Worm (Caenorhabditis elegans): ENCODE results near the gene T24E12.1.

- no peak for TF ChIP-seq xbp-1 (tag; optimal IDR thresholded peaks at IDR 0.05)
- no peak for TF ChIP-seq lin-15B (tag; optimal IDR thresholded peaks at IDR 0.05)
- no peak for TF ChIP-seq rnt-1 (tag; optimal IDR thresholded peaks at IDR 0.05)
- no peak for TF ChIP-seq ets-5 (GFP tag; IDR thresholded peaks at IDR 0.05)
- TF ChIP-seq egl-27 (tag; optimal IDR thresholded peaks at IDR 0.05), result no peak
- no peak for TF ChIP-seq zag-1 (tag; optimal IDR thresholded peaks at IDR 0.05)
These were observed 17.9 kb downstream of the T24E12.1 start, which contains the start of gene ins-32 for ce11 chrII:3803219-3803618.
